Worm (Caenorhabditis elegans) whole organism, midembryonic: ENCODE data around the gene frpr-6.

Experiments used
- flt-1 ChIP-seq: fragments of 200-800 bp; sonication (Bioruptor generic); IDR thresholded peaks from 2 replicates; pipeline ENCODE4 v1.3.6; 2022; ENCODE audit warnings: missing genetic modification characterization, missing compliant biosample characterization
- ref-1 ChIP-seq: fragments of 200-800 bp; sonication (Bioruptor generic); conservative IDR thresholded peaks from 2 replicates; pipeline ENCODE4 v1.3.6; 2022; ENCODE audit warnings: missing genetic modification reagents, missing genetic modification characterization, missing compliant biosample characterization

DNA sequence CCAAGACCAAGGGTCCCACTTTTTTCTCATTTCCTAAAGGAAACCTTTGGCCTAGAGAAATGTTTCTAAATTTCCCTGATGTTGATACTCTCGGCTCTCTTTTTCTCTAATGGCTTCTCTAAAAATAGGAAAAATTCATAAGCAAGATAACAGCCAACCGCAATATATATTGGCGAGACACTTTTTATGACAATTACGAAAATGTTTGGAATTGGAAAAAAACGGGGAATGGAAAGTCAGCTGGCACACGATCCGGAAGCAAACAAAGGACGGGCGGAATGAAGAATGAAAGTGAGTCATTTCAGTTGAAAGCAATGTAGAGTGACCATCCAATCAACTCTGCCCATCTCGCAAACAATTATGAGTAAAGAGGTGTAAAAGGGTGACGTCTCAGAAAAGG lies 19.6 kb downstream of the frpr-6 start:
- TF ChIP-seq flt-1 (no peak), ref-1 (GFP tag; lab: Robert Waterston, UW) (no peak)
